Fruit fly (Drosophila melanogaster) whole organism, adult: ENCODE measurements around the gene Lcp65Aa.

ENCODE experiments used
- CG11617 ChIP-seq: fragments of 200-800 bp; sonication (Bioruptor generic); optimal IDR thresholded peaks from 2 replicates; lab custom pipeline; 2017; ENCODE audit warnings: mild to moderate bottlenecking, missing biosample characterization, missing genetic modification reagents, missing genetic modification characterization
- CG12768 ChIP-seq: fragments of 200-800 bp; sonication (Bioruptor generic); optimal IDR thresholded peaks from 2 replicates; lab custom pipeline; 2017; ENCODE audit warnings: missing biosample characterization, missing genetic modification characterization, mild to moderate bottlenecking, moderate library complexity, missing genetic modification reagents
- CG14711 ChIP-seq: fragments of 200-800 bp; sonication (Bioruptor generic); optimal IDR thresholded peaks from 2 replicates; lab custom pipeline; 2018; ENCODE audit warnings: missing biosample characterization, mild to moderate bottlenecking, missing genetic modification characterization, moderate library complexity
- CG1620 ChIP-seq: fragments of 200-800 bp; sonication (Bioruptor generic); optimal IDR thresholded peaks from 2 replicates; lab custom pipeline; 2016; ENCODE audit warnings: missing biosample characterization, missing genetic modification characterization
- CG33017 ChIP-seq: fragments of 200-800 bp; sonication (Bioruptor generic); optimal IDR thresholded peaks from 2 replicates; lab custom pipeline; 2018; ENCODE audit warnings: missing biosample characterization, mild to moderate bottlenecking, missing genetic modification characterization, moderate library complexity
- CG5204 ChIP-seq: fragments of 200-800 bp; sonication (Bioruptor generic); optimal IDR thresholded peaks from 2 replicates; lab custom pipeline; 2016; ENCODE audit warnings: missing biosample characterization, missing genetic modification characterization
- CG7045 ChIP-seq: fragments of 200-800 bp; sonication (Bioruptor generic); optimal IDR thresholded peaks from 2 replicates; lab custom pipeline; 2017; ENCODE audit warnings: missing biosample characterization, mild to moderate bottlenecking, missing genetic modification characterization
- CG7101 ChIP-seq: fragments of 200-800 bp; sonication (Bioruptor generic); optimal IDR thresholded peaks from 2 replicates; lab custom pipeline; 2018; ENCODE audit warnings: missing biosample characterization, mild to moderate bottlenecking, missing genetic modification characterization, moderate library complexity
- Clk ChIP-seq: fragments of 200-800 bp; sonication (Bioruptor generic); optimal IDR thresholded peaks from 2 replicates; lab custom pipeline; 2017; ENCODE audit warnings: missing biosample characterization, missing genetic modification characterization
- Crg-1 ChIP-seq: fragments of 200-800 bp; sonication (Bioruptor generic); optimal IDR thresholded peaks from 2 replicates; lab custom pipeline; 2016; ENCODE audit warnings: missing biosample characterization, missing genetic modification characterization
- Hr96 ChIP-seq: fragments of 200-800 bp; sonication (Bioruptor generic); optimal IDR thresholded peaks from 2 replicates; lab custom pipeline; 2016; ENCODE audit warnings: missing biosample characterization, missing genetic modification characterization
- Mnt ChIP-seq: fragments of 200-800 bp; sonication (Bioruptor generic); optimal IDR thresholded peaks from 2 replicates; lab custom pipeline; 2016; ENCODE audit warnings: missing biosample characterization, mild to moderate bottlenecking, missing genetic modification characterization
- bab1 ChIP-seq: fragments of 200-800 bp; sonication (Bioruptor generic); optimal IDR thresholded peaks from 3 replicates; lab custom pipeline; 2019; ENCODE audit warnings: missing biosample characterization, mild to moderate bottlenecking, missing genetic modification characterization, moderate library complexity
- cic ChIP-seq: fragments of 200-800 bp; sonication (Bioruptor generic); optimal IDR thresholded peaks from 2 replicates; lab custom pipeline; 2017; ENCODE audit warnings: missing biosample characterization, mild to moderate bottlenecking, missing genetic modification characterization, moderate library complexity
- cnc ChIP-seq, 2 experiments: fragments of >200 bp; optimal IDR thresholded peaks; 2 replicates each; lab custom pipeline; 2017
- kay ChIP-seq: fragments of 200-800 bp; sonication (Bioruptor generic); peaks from one replicate; lab custom pipeline; 2016; ENCODE audit warnings: missing biosample characterization, missing genetic modification characterization, borderline replicate concordance
- ovo ChIP-seq: fragments of 200-800 bp; sonication (Bioruptor generic); optimal IDR thresholded peaks from 2 replicates; lab custom pipeline; 2016; ENCODE audit warnings: missing biosample characterization, missing genetic modification characterization
- pad ChIP-seq: fragments of 200-800 bp; sonication (Bioruptor generic); optimal IDR thresholded peaks from 3 replicates; lab custom pipeline; 2017; ENCODE audit warnings: missing biosample characterization, missing genetic modification characterization, mild to moderate bottlenecking, moderate library complexity, missing genetic modification reagents
- tj ChIP-seq: fragments of 200-800 bp; sonication (Bioruptor generic); optimal IDR thresholded peaks from 3 replicates; lab custom pipeline; 2017; ENCODE audit warnings: missing biosample characterization, mild to moderate bottlenecking, missing genetic modification characterization, moderate library complexity
- toe ChIP-seq: fragments of 200-800 bp; sonication (Bioruptor generic); optimal IDR thresholded peaks from 2 replicates; lab custom pipeline; 2016; ENCODE audit warnings: missing biosample characterization, missing genetic modification characterization

Gene Lcp65Aa

dm6 chr3L:6138018-6138417, 13.1 kb upstream of the Lcp65Aa start, which contains the start of gene Lcp65Ae:
TSS of gene Lcp65Ae (minus strand) at chr3L:6138118.
- no peak for TF ChIP-seq CG12768 (GFP tag; lab: Kevin White, UChicago)
- no peak for TF ChIP-seq toe (GFP tag; lab: Kevin White, UChicago)
- no peak for TF ChIP-seq CG33017
- no peak for TF ChIP-seq bab1 (GFP tag; lab: Kevin White, UChicago)
- TF ChIP-seq cic (GFP tag; lab: Kevin White, UChicago): no peak
- no peak for TF ChIP-seq CG5204 (GFP tag; lab: Kevin White, UChicago)

dm6 chr3L:6138586-6138985, 12.5 kb upstream of the Lcp65Aa start:
- TF ChIP-seq tj (GFP tag; lab: Kevin White, UChicago): no peak
- TF ChIP-seq pad (GFP tag; lab: Kevin White, UChicago): no peak
- TF ChIP-seq ovo: no peak
- no peak for TF ChIP-seq CG5204 (GFP tag; lab: Kevin White, UChicago)
- TF ChIP-seq CG12768 (GFP tag; lab: Kevin White, UChicago): no peak
- TF ChIP-seq CG14711 (tag; lab: Kevin White, UChicago): no peak
- TF ChIP-seq Hr96 (GFP tag; lab: Kevin White, UChicago): no peak

- TF ChIP-seq Clk (GFP tag; lab: Kevin White, UChicago): no peak
- TF ChIP-seq CG33017: no peak
- TF ChIP-seq toe (GFP tag; lab: Kevin White, UChicago): no peak
Measured at dm6 chr3L:6139924-6140574, 11.1 kb upstream of the Lcp65Aa start, which contains the start of gene Cpr65Av. TSS of gene Cpr65Av (minus strand) at chr3L:6139974.

DNA sequence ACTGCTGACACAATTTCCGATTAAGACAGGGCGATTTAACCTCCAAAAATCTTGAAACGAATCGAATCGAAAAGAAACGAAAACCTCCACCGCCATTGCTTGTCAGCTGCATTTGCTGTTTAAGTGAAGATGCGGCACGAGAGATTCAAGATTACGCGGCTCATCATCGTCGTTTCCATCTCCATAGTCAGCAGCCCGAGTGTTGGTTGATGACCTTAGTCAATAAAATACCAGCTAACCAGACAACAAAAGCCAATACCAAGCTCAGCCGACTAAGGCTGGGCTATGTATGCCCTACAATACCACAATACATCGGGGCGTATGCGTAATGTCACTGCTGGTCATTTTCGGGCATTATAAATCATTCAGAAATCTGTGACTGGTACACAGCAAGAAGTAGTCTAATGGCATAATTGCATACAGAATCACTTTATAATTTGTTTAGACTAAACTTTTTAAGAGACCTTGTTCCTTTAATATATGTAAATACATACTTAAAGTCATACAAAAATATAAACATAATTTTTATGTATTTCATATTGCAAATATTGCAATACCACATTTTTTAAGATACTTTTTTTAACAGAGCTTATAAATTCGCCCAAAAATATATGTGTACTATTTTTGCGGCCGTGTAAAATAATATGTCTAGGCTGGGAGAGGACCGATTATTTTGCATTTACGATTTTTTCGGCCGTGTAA, 10.2 kb upstream of the Lcp65Aa start:
- no peak for TF ChIP-seq pad (GFP tag; lab: Kevin White, UChicago)
- no peak for TF ChIP-seq Mnt (GFP tag; lab: Kevin White, UChicago)
- no peak for TF ChIP-seq CG1620 (GFP tag; lab: Kevin White, UChicago)
- no peak for TF ChIP-seq Clk (GFP tag; lab: Kevin White, UChicago)
- TF ChIP-seq bab1 (GFP tag; lab: Kevin White, UChicago): no peak
- no peak for TF ChIP-seq kay (GFP tag; lab: Kevin White, UChicago)
- TF ChIP-seq Crg-1: no peak
- no peak for TF ChIP-seq CG11617 (GFP tag; lab: Kevin White, UChicago)
- no peak for TF ChIP-seq cic (GFP tag; lab: Kevin White, UChicago)
- no peak for TF ChIP-seq CG14711 (tag; lab: Kevin White, UChicago)
- TF ChIP-seq toe (GFP tag; lab: Kevin White, UChicago): no peak
- TF ChIP-seq CG33017: no peak
- TF ChIP-seq cnc (optimal IDR thresholded peaks at IDR 0.05; lab: Kevin White, UChicago): no peak
- TF ChIP-seq tj (GFP tag; lab: Kevin White, UChicago): no peak
- no peak for TF ChIP-seq CG7045 (GFP tag; lab: Kevin White, UChicago)
- TF ChIP-seq ovo: no peak
- no peak for TF ChIP-seq Hr96 (GFP tag; lab: Kevin White, UChicago)
- no peak for TF ChIP-seq CG5204 (GFP tag; lab: Kevin White, UChicago)
- no peak for TF ChIP-seq CG7101

- TF ChIP-seq bab1 (GFP tag; lab: Kevin White, UChicago): no peak
Measured at dm6 chr3L:6141538-6141937, 9.6 kb upstream of the Lcp65Aa start.

dm6 chr3L:6142313-6142712, 8.8 kb upstream of the Lcp65Aa start, which contains the start of gene Cpr65Aw:
TSS of gene Cpr65Aw (minus strand) at chr3L:6142413.
- TF ChIP-seq CG12768 (GFP tag; lab: Kevin White, UChicago) (no peak), CG7101 (no peak), CG33017 (no peak), kay (GFP tag; lab: Kevin White, UChicago) (no peak)

DNA sequence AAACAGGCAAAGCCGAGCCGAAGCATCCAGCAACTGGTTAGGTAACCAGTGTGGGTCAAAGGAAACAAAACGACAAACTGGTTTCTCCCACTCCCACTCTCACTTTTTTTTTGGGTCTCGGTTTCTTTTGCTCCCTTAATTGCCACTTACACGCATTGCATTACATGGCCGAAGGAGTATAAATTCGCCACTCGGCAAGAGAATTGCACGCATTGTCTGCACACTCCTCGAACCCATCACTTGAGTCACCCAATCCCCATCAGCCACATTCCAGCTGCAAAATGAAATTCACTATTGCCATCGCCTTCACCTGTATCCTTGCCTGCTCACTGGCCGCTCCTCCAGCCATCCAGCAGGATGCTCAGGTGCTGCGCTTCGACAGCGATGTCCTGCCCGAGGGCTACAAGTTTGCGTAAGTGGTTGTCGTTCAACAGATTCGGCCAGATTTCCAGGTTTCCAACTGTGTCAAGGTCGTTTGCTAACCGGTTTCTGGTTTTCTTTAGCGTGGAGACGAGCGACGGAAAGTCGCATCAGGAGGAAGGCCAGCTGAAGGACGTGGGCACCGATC, 7.8 kb upstream of the Lcp65Aa start, which contains the start of gene Lcp65Ad:
TSS of gene Lcp65Ad (plus strand) at position 208 of the 568 bp plus-strand sequence.
- TF ChIP-seq CG5204 (GFP tag; lab: Kevin White, UChicago) (no peak), ovo (no peak), CG7045 (GFP tag; lab: Kevin White, UChicago) (no peak), kay (GFP tag; lab: Kevin White, UChicago) (no peak), pad (GFP tag; lab: Kevin White, UChicago) (no peak), cnc (optimal IDR thresholded peaks at IDR 0.05; lab: Kevin White, UChicago) (no peak), cic (GFP tag; lab: Kevin White, UChicago) (no peak), CG12768 (GFP tag; lab: Kevin White, UChicago) (no peak)
